Worm (Caenorhabditis elegans) whole organism, young adult: ENCODE results near the gene W03A5.1.

ENCODE experiments used
- F10E7.11 ChIP-seq: sonication (generic microtip); optimal IDR thresholded peaks from 2 replicates; lab custom pipeline; 2017; ENCODE audit warnings: mild to moderate bottlenecking, missing genetic modification characterization, moderate library complexity, missing compliant biosample characterization
- F37B4.10 ChIP-seq: fragments of 200-800 bp; sonication (Bioruptor generic); IDR thresholded peaks from 2 replicates; pipeline ENCODE4 v1.3.6; 2022; ENCODE audit warnings: missing genetic modification characterization, missing compliant biosample characterization
- F57A8.1 ChIP-seq: fragments of 200-800 bp; sonication (Bioruptor generic); optimal IDR thresholded peaks from 2 replicates; lab custom pipeline; 2018; ENCODE audit warnings: mild to moderate bottlenecking, missing genetic modification characterization, moderate library complexity, missing compliant biosample characterization
- Y79H2A.3 ChIP-seq: fragments of 200-800 bp; sonication (Bioruptor generic); conservative IDR thresholded peaks from 2 replicates; pipeline ENCODE4 v1.3.6; 2022; ENCODE audit warnings: missing genetic modification reagents, missing genetic modification characterization, missing compliant biosample characterization
- Y95B8A.8 ChIP-seq: fragments of 200-800 bp; sonication (Bioruptor generic); IDR thresholded peaks from 2 replicates; pipeline ENCODE4 v1.3.6; 2022; ENCODE audit warnings: missing genetic modification reagents, missing genetic modification characterization, missing compliant biosample characterization
- akir-1 ChIP-seq: fragments of 200-800 bp; sonication (Bioruptor generic); optimal IDR thresholded peaks from 2 replicates; lab custom pipeline; 2018; ENCODE audit warnings: mild to moderate bottlenecking, missing genetic modification characterization, moderate library complexity, missing compliant biosample characterization
- ama-1 ChIP-seq, 3 experiments: fragments of 150-350 bp in 1 of 3; sonication (generic microtip) in 2 of 3; optimal IDR thresholded peaks; 2 replicates each; lab custom pipeline; 2014 to 2018; ENCODE audit warnings: missing biosample characterization in 2 of 3, missing genetic modification characterization in 2 of 3, missing genetic modification reagents in 2 of 3
- athp-1 ChIP-seq: sonication (generic microtip); optimal IDR thresholded peaks from 2 replicates; lab custom pipeline; 2017; ENCODE audit warnings: mild to moderate bottlenecking, missing genetic modification characterization, missing compliant biosample characterization
- attf-6 ChIP-seq: fragments of 200-800 bp; sonication (Bioruptor generic); IDR thresholded peaks from 2 replicates; pipeline ENCODE4 v1.3.6; 2022; ENCODE audit warnings: missing genetic modification reagents, missing genetic modification characterization, missing compliant biosample characterization
- cebp-2 ChIP-seq: fragments of 200-800 bp; sonication (Bioruptor generic); IDR thresholded peaks from 2 replicates; pipeline ENCODE4 v1.3.6; 2022; ENCODE audit warnings: missing genetic modification characterization, missing compliant biosample characterization
- ceh-40 ChIP-seq: fragments of 200-800 bp; sonication (Bioruptor generic); IDR thresholded peaks from 2 replicates; pipeline ENCODE4 v1.3.6; 2022; ENCODE audit warnings: missing genetic modification characterization, missing compliant biosample characterization
- chd-7 ChIP-seq: sonication (generic microtip); optimal IDR thresholded peaks from 2 replicates; lab custom pipeline; 2016; ENCODE audit warnings: mild to moderate bottlenecking, missing genetic modification characterization, moderate library complexity, missing compliant biosample characterization
- dpl-1 ChIP-seq: fragments of 150-350 bp; optimal IDR thresholded peaks from 2 replicates; lab custom pipeline; 2014; ENCODE audit warnings: missing biosample characterization, missing genetic modification reagents, missing genetic modification characterization
- egrh-3 ChIP-seq: fragments of 200-800 bp; sonication (Bioruptor generic); IDR thresholded peaks from 2 replicates; pipeline ENCODE4 v1.3.6; 2022; ENCODE audit warnings: missing genetic modification reagents, missing genetic modification characterization, missing compliant biosample characterization
- gei-17 ChIP-seq: fragments of 200-800 bp; sonication (Bioruptor generic); optimal IDR thresholded peaks from 2 replicates; lab custom pipeline; 2018; ENCODE audit warnings: mild to moderate bottlenecking, missing genetic modification characterization, missing compliant biosample characterization
- him-1 ChIP-seq: sonication (generic microtip); optimal IDR thresholded peaks from 2 replicates; lab custom pipeline; 2016; ENCODE audit warnings: missing genotype, missing genetic modification reagents, missing genetic modification characterization, missing compliant biosample characterization
- let-607 ChIP-seq, 2 experiments: fragments of 200-800 bp in 1 of 2; sonication (Bioruptor generic) in 1 of 2; sonication (generic microtip) in 1 of 2; optimal IDR thresholded peaks; 2 replicates each; lab custom pipeline; 2016 to 2018; ENCODE audit warnings: mild to moderate bottlenecking in 2 of 2, missing compliant biosample characterization in 2 of 2, missing genetic modification characterization in 2 of 2, moderate library complexity in 2 of 2, missing genotype in 1 of 2
- lin-26 ChIP-seq: fragments of 200-800 bp; sonication (Bioruptor generic); IDR thresholded peaks from 2 replicates; pipeline ENCODE4 v1.3.6; 2022; ENCODE audit warnings: missing genetic modification reagents, missing genetic modification characterization, missing compliant biosample characterization
- lir-1 ChIP-seq: fragments of 200-800 bp; sonication (Bioruptor generic); conservative IDR thresholded peaks from 2 replicates; pipeline ENCODE4 v1.3.6; 2022; ENCODE audit warnings: missing genetic modification reagents, missing genetic modification characterization, missing compliant biosample characterization
- madf-3 ChIP-seq: fragments of 200-800 bp; sonication (Bioruptor generic); IDR thresholded peaks from 2 replicates; pipeline ENCODE4 v1.3.6; 2022; ENCODE audit warnings: missing genetic modification reagents, missing genetic modification characterization, missing compliant biosample characterization
- madf-6 ChIP-seq: fragments of 200-800 bp; sonication (Bioruptor generic); IDR thresholded peaks from 2 replicates; pipeline ENCODE4 v1.3.6; 2022; ENCODE audit warnings: missing genetic modification reagents, missing genetic modification characterization, missing compliant biosample characterization
- madf-8 ChIP-seq: fragments of 200-800 bp; sonication (Bioruptor generic); conservative IDR thresholded peaks from 2 replicates; pipeline ENCODE4 v1.3.6; 2022; ENCODE audit warnings: missing genetic modification reagents, missing genetic modification characterization, missing compliant biosample characterization
- mxl-1 ChIP-seq: sonication (generic microtip); optimal IDR thresholded peaks from 2 replicates; lab custom pipeline; 2016; ENCODE audit warnings: missing genetic modification characterization, missing compliant biosample characterization
- nfyb-1 ChIP-seq: fragments of 200-800 bp; sonication (Bioruptor generic); IDR thresholded peaks from 2 replicates; pipeline ENCODE4 v1.3.6; 2022; ENCODE audit warnings: missing genetic modification reagents, missing genetic modification characterization, missing compliant biosample characterization
- nhr-120 ChIP-seq: fragments of 200-800 bp; sonication (Bioruptor generic); IDR thresholded peaks from 2 replicates; pipeline ENCODE4 v1.3.6; 2022; ENCODE audit warnings: missing genetic modification characterization, missing compliant biosample characterization
- nhr-27 ChIP-seq: fragments of 200-800 bp; sonication (Bioruptor generic); optimal IDR thresholded peaks from 2 replicates; lab custom pipeline; 2018; ENCODE audit warnings: mild to moderate bottlenecking, missing genetic modification characterization, moderate library complexity, missing compliant biosample characterization
- nhr-80 ChIP-seq: sonication (generic microtip); optimal IDR thresholded peaks from 2 replicates; lab custom pipeline; 2016; ENCODE audit warnings: missing genetic modification characterization, missing compliant biosample characterization
- pha-4 ChIP-seq: fragments of 150-350 bp; sonication (generic microtip); optimal IDR thresholded peaks from 2 replicates; lab custom pipeline; 2014; ENCODE audit warnings: missing biosample characterization, missing genetic modification reagents, missing genetic modification characterization
- rcor-1 ChIP-seq: fragments of 200-800 bp; sonication (Bioruptor generic); IDR thresholded peaks from 2 replicates; pipeline ENCODE4 v1.3.6; 2022; ENCODE audit warnings: missing genetic modification reagents, missing genetic modification characterization, missing compliant biosample characterization
- sdz-38 ChIP-seq: sonication (generic microtip); optimal IDR thresholded peaks from 2 replicates; lab custom pipeline; 2016; ENCODE audit warnings: missing genotype, missing genetic modification characterization, missing compliant biosample characterization
- sea-2 ChIP-seq: fragments of 200-800 bp; sonication (Bioruptor generic); IDR thresholded peaks from 2 replicates; pipeline ENCODE4 v1.3.6; 2022; ENCODE audit warnings: missing genetic modification characterization, missing compliant biosample characterization
- snpc-1.3 ChIP-seq: sonication (generic microtip); optimal IDR thresholded peaks from 2 replicates; lab custom pipeline; 2017; ENCODE audit warnings: missing genetic modification characterization, mild to moderate bottlenecking, missing compliant biosample characterization, antibody characterized with exemption, moderate library complexity, missing genotype, missing genetic modification reagents; ENCODE audit not compliant: insufficient read depth
- tlf-1 ChIP-seq: fragments of 200-800 bp; sonication (Bioruptor generic); optimal IDR thresholded peaks from 2 replicates; lab custom pipeline; 2018; ENCODE audit warnings: mild to moderate bottlenecking, missing genetic modification characterization, missing compliant biosample characterization
- unc-62 ChIP-seq: fragments of 150-350 bp; optimal IDR thresholded peaks from 2 replicates; lab custom pipeline; 2014; ENCODE audit warnings: missing biosample characterization, missing genetic modification reagents, missing genetic modification characterization
- zim-3 ChIP-seq: sonication (generic microtip); optimal IDR thresholded peaks from 2 replicates; lab custom pipeline; 2017; ENCODE audit warnings: mild to moderate bottlenecking, missing genetic modification characterization, moderate library complexity, missing compliant biosample characterization
- ztf-22 ChIP-seq: fragments of 200-800 bp; sonication (Bioruptor generic); optimal IDR thresholded peaks from 2 replicates; lab custom pipeline; 2018; ENCODE audit warnings: mild to moderate bottlenecking, missing genetic modification characterization, moderate library complexity, missing compliant biosample characterization
- ztf-26 ChIP-seq: sonication (generic microtip); optimal IDR thresholded peaks from 2 replicates; lab custom pipeline; 2017; ENCODE audit warnings: missing genetic modification characterization, missing compliant biosample characterization
- ztf-28 ChIP-seq: fragments of 200-800 bp; sonication (Bioruptor generic); IDR thresholded peaks from 2 replicates; pipeline ENCODE4 v1.3.6; 2022; ENCODE audit warnings: missing genetic modification reagents, missing genetic modification characterization, missing compliant biosample characterization
- ztf-6 ChIP-seq: fragments of 200-800 bp; sonication (Bioruptor generic); IDR thresholded peaks from 2 replicates; pipeline ENCODE4 v1.3.6; 2022; ENCODE audit warnings: missing genetic modification reagents, missing genetic modification characterization, missing compliant biosample characterization

The W03A5.1 gene

DNA sequence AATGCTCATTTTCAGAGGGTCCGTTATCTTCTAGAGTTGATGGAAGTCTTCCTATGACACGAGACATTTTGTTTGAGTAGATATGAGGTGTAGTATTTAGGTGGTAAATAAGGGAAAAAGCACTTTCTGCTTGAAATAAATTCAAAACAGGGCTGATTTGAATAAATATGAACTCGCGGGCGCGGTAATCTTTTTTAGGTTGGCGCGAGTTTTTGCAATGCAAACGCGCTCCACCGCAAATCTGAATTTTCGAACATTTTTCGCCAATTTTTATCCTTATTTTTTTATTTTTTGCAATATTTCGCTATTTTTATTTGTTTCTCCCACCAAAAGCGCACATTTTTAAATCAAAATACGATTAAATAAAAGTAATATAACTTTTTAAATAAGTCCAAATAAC, 40.5 kb downstream of the W03A5.1 start, which contains the start of gene skpt-1 (continued):
- TF ChIP-seq him-1 (tag; lab: Kevin White, UChicago) (peak; percentile 19), mxl-1 (no peak), Y95B8A.8 (GFP tag; lab: Robert Waterston, UW) (peak; percentile 91; the same call in 1 of the 2 replicates), lin-26 (GFP tag; lab: Robert Waterston, UW) (no peak), madf-3 (peak; percentile 93), gei-17 (GFP tag; lab: Kevin White, UChicago) (no peak), madf-8 (GFP tag; lab: Robert Waterston, UW) (peak; percentile 97), ama-1 (optimal IDR thresholded peaks at IDR 0.05; lab: Kevin White, UChicago) (no peak), ama-1 (GFP tag; optimal IDR thresholded peaks at IDR 0.05; lab: Kevin White, UChicago) (no peak), ztf-22 (GFP tag; lab: Kevin White, UChicago) (no peak), ztf-26 (tag; lab: Kevin White, UChicago) (no peak), pha-4 (tag; lab: Kevin White, UChicago) (no peak), Y79H2A.3 (GFP tag; lab: Robert Waterston, UW) (0 out of 2 replicates have a peak, but pooled peaks have one; percentile 51), tlf-1 (GFP tag; lab: Kevin White, UChicago) (peak; percentile 92), snpc-1.3 (tag; lab: Kevin White, UChicago) (peak; percentile 1), unc-62 (GFP tag; lab: Kevin White, UChicago) (no peak), nhr-120 (no peak), cebp-2 (GFP tag; lab: Robert Waterston, UW) (no peak), madf-6 (GFP tag; lab: Robert Waterston, UW) (peak; percentile 99), F57A8.1 (GFP tag; lab: Kevin White, UChicago) (no peak), let-607 (tag; optimal IDR thresholded peaks at IDR 0.05; lab: Kevin White, UChicago) (no peak), nfyb-1 (GFP tag; lab: Robert Waterston, UW) (peak; percentile 73; the same call in 1 of the 2 replicates), sdz-38 (tag; lab: Kevin White, UChicago) (no peak), sea-2 (GFP tag; lab: Robert Waterston, UW) (no peak), egrh-3 (GFP tag; lab: Robert Waterston, UW) (no peak), dpl-1 (GFP tag; lab: Kevin White, UChicago) (peak; percentile 97), F10E7.11 (tag; lab: Kevin White, UChicago) (no peak), nhr-27 (tag; lab: Kevin White, UChicago) (no peak), nhr-80 (tag; lab: Kevin White, UChicago) (no peak), ztf-28 (GFP tag; lab: Robert Waterston, UW) (0 out of 2 replicates have a peak, but pooled peaks have one; percentile 77), attf-6 (GFP tag; lab: Robert Waterston, UW) (no peak), ceh-40 (no peak), athp-1 (tag; lab: Kevin White, UChicago) (peak; percentile 58), akir-1 (GFP tag; lab: Kevin White, UChicago) (no peak), chd-7 (tag; lab: Kevin White, UChicago) (no peak), F37B4.10 (no peak), lir-1 (peak; percentile 76; the same call in 1 of the 2 replicates), ztf-6 (no peak), zim-3 (no peak), rcor-1 (GFP tag; lab: Robert Waterston, UW) (peak; percentile 82)
